Fruit fly (Drosophila melanogaster): ENCODE results near the gene Cln3.

Gene Cln3

dm6 chr3L:17846169-17846981, 32.5 kb upstream of the Cln3 start, which contains the start of the genes MED19 and CG7430 (continued):
- TF ChIP-seq mirr (GFP tag; optimal IDR thresholded peaks at IDR 0.05) (peak; percentile 48), yki (optimal IDR thresholded peaks at IDR 0.05) (no peak), repo (GFP tag; optimal IDR thresholded peaks at IDR 0.05) (peak; percentile 28), emc (GFP tag; optimal IDR thresholded peaks at IDR 0.05) (no peak), Dref (GFP tag; IDR thresholded peaks at IDR 0.05) (peak; percentile 76), Opbp (GFP tag; IDR thresholded peaks at IDR 0.05; ENCODE audit: partially characterized antibody) (peak; percentile 60; the same call in 2 of the 3 replicates), maf-S (GFP tag; optimal IDR thresholded peaks at IDR 0.05) (no peak), CG10462 (GFP tag; optimal IDR thresholded peaks at IDR 0.05) (no peak), CG6683 (GFP tag; optimal IDR thresholded peaks at IDR 0.05) (no peak), CG2712 (tag; optimal IDR thresholded peaks at IDR 0.05) (peak; percentile 26), NC2α (GFP tag; optimal IDR thresholded peaks at IDR 0.05) (no peak), tll (GFP tag; optimal IDR thresholded peaks at IDR 0.05) (peak in 1 of 2 experiments; percentile 25), MTF-1 (GFP tag; optimal IDR thresholded peaks at IDR 0.05; ENCODE audit: borderline replicate concordance) (no peak), CG16813 (GFP tag; IDR thresholded peaks at IDR 0.05; ENCODE audit: partially characterized antibody) (peak; percentile 49), CG18619 (GFP tag; optimal IDR thresholded peaks at IDR 0.05) (no peak), CG10543 (GFP tag; optimal IDR thresholded peaks at IDR 0.05) (peak; percentile 30), Trl (optimal IDR thresholded peaks at IDR 0.05) (peak in 1 of 2 experiments; percentile 26), Trl (GFP tag; optimal IDR thresholded peaks at IDR 0.05) (no peak), oc (tag; optimal IDR thresholded peaks at IDR 0.05) (no peak), Ptx1 (GFP tag; IDR thresholded peaks at IDR 0.05) (peak; percentile 17; the same call in 1 of the 2 replicates), CG10431 (GFP tag; optimal IDR thresholded peaks at IDR 0.05) (peak; percentile 33), croc (GFP tag; conservative IDR thresholded peaks at IDR 0.05) (no peak), CG34224 (GFP tag; IDR thresholded peaks at IDR 0.05; ENCODE audit: partially characterized antibody) (peak; percentile 28; the same call in 1 of the 3 replicates), Antp (GFP tag; optimal IDR thresholded peaks at IDR 0.05) (no peak), CkIIα-i1 (GFP tag; IDR thresholded peaks at IDR 0.05) (no peak), slbo (GFP tag; IDR thresholded peaks at IDR 0.05) (peak; percentile 24; the same call in 1 of the 2 replicates), gsb (GFP tag; IDR thresholded peaks at IDR 0.05) (no peak), CG8290 (GFP tag; optimal IDR thresholded peaks at IDR 0.05) (peak; percentile 11), CG8290 (tag; optimal IDR thresholded peaks at IDR 0.05) (peak in 1 of 2 experiments; percentile 68), CG17328 (GFP tag; IDR thresholded peaks at IDR 0.05) (0 out of 2 replicates have a peak, but pooled peaks have one; percentile 7), eve (GFP tag; optimal IDR thresholded peaks at IDR 0.05) (no peak), Blimp-1 (GFP tag; optimal IDR thresholded peaks at IDR 0.05) (no peak), psq (GFP tag; optimal IDR thresholded peaks at IDR 0.05) (no peak), nerfin-2 (GFP tag; IDR thresholded peaks at IDR 0.05; ENCODE audit: partially characterized antibody) (no peak), BtbVII (GFP tag; optimal IDR thresholded peaks at IDR 0.05) (no peak), CG18476 (GFP tag; optimal IDR thresholded peaks at IDR 0.05) (no peak), Hmx (GFP tag; optimal IDR thresholded peaks at IDR 0.05) (no peak), Hr39 (optimal IDR thresholded peaks at IDR 0.05) (no peak), zfh1 (GFP tag; IDR thresholded peaks at IDR 0.05) (0 out of 3 replicates have a peak, but pooled peaks have one; percentile 23), toy (GFP tag; IDR thresholded peaks at IDR 0.05) (no peak), CG10267 (tag; optimal IDR thresholded peaks at IDR 0.05) (peak; percentile 21), PHDP (tag; optimal IDR thresholded peaks at IDR 0.05) (peak; percentile 23), CG10147 (GFP tag; optimal IDR thresholded peaks at IDR 0.05) (peak; percentile 27), cg (GFP tag; optimal IDR thresholded peaks at IDR 0.05) (peak; percentile 95), fd96Cb (tag; optimal IDR thresholded peaks at IDR 0.05) (no peak), CG4328 (GFP tag; optimal IDR thresholded peaks at IDR 0.05) (no peak), CG11696 (GFP tag; IDR thresholded peaks at IDR 0.05) (no peak), E2f2 (GFP tag; IDR thresholded peaks at IDR 0.05) (peak; percentile 32), NFAT (GFP tag; IDR thresholded peaks at IDR 0.05) (peak; percentile 55), ara (GFP tag; IDR thresholded peaks at IDR 0.05) (no peak)

All from whole organism, embryonic.